Worm (Caenorhabditis elegans): Measurements from ENCODE around the gene cest-10.

cest-10 gene

ce11 chrIV:7167983-7168760, 12.2 kb upstream of the cest-10 start, which contains the start of gene skr-16:
TSS of gene skr-16 (plus strand) at chrIV:7168710.
- TF ChIP-seq nhr-25 (tag; optimal IDR thresholded peaks at IDR 0.05) (no peak), R02D3.7 (tag; optimal IDR thresholded peaks at IDR 0.05) (no peak), ztf-11 (tag; optimal IDR thresholded peaks at IDR 0.05) (no peak), lin-39 (tag; optimal IDR thresholded peaks at IDR 0.05) (no peak), nhr-67 (tag; optimal IDR thresholded peaks at IDR 0.05) (no peak), nhr-43 (tag; optimal IDR thresholded peaks at IDR 0.05; ENCODE audit: poor library complexity, severe bottlenecking) (no peak), unc-62 (GFP tag; optimal IDR thresholded peaks at IDR 0.05) (no peak), elt-2 (tag; optimal IDR thresholded peaks at IDR 0.05) (peak; percentile 12), elt-1 (tag; optimal IDR thresholded peaks at IDR 0.05) (no peak), nhr-11 (tag; optimal IDR thresholded peaks at IDR 0.05) (no peak), pha-4 (tag; optimal IDR thresholded peaks at IDR 0.05) (no peak), unc-39 (tag; optimal IDR thresholded peaks at IDR 0.05) (no peak), hmg-11 (tag; optimal IDR thresholded peaks at IDR 0.05) (peak; percentile 44), nhr-12 (tag; optimal IDR thresholded peaks at IDR 0.05) (no peak), pqm-1 (tag; optimal IDR thresholded peaks at IDR 0.05) (peak; percentile 3), nfya-1 (tag; optimal IDR thresholded peaks at IDR 0.05; ENCODE audit: insufficient read depth) (no peak)

ce11 chrIV:7171222-7171621, 9.1 kb upstream of the cest-10 start, which contains the start of gene str-220:
TSS of gene str-220 (minus strand) at chrIV:7171322.
- no peak for TF ChIP-seq eor-1 (tag; optimal IDR thresholded peaks at IDR 0.05)

- TF ChIP-seq jun-1 (tag; optimal IDR thresholded peaks at IDR 0.05): no peak
- no peak for TF ChIP-seq skn-1 (tag; optimal IDR thresholded peaks at IDR 0.05)
- no peak for TF ChIP-seq nhr-43 (tag; optimal IDR thresholded peaks at IDR 0.05; ENCODE audit: poor library complexity, severe bottlenecking)
- no peak for TF ChIP-seq R02D3.7 (tag; optimal IDR thresholded peaks at IDR 0.05)
- no peak for TF ChIP-seq lin-39 (tag; optimal IDR thresholded peaks at IDR 0.05)
- TF ChIP-seq snpc-4 (tag; optimal IDR thresholded peaks at IDR 0.05): no peak
- TF ChIP-seq nhr-11 (tag; optimal IDR thresholded peaks at IDR 0.05): no peak
- no peak for TF ChIP-seq nfya-1 (tag; optimal IDR thresholded peaks at IDR 0.05; ENCODE audit: insufficient read depth)
- TF ChIP-seq nhr-67 (tag; optimal IDR thresholded peaks at IDR 0.05): no peak
Measured at ce11 chrIV:7173489-7173888, 6.9 kb upstream of the cest-10 start, which contains the start of gene str-1. TSS of gene str-1 (plus strand) at chrIV:7173789.

- TF ChIP-seq pqm-1 (tag; optimal IDR thresholded peaks at IDR 0.05): no peak
- no peak for TF ChIP-seq nfya-1 (tag; optimal IDR thresholded peaks at IDR 0.05; ENCODE audit: insufficient read depth)
- TF ChIP-seq hmg-11 (tag; optimal IDR thresholded peaks at IDR 0.05): no peak
- TF ChIP-seq tbx-2 (tag; optimal IDR thresholded peaks at IDR 0.05): no peak
- TF ChIP-seq lin-15B (tag; optimal IDR thresholded peaks at IDR 0.05): no peak
Measured at ce11 chrIV:7175346-7175745, 5.0 kb upstream of the cest-10 start, which contains the start of gene C42D4.19. TSS of gene C42D4.19 (plus strand) at chrIV:7175646.

- TF ChIP-seq egl-27 (tag; optimal IDR thresholded peaks at IDR 0.05) (no peak), lsy-12 (tag; optimal IDR thresholded peaks at IDR 0.05) (no peak), egl-5 (tag; optimal IDR thresholded peaks at IDR 0.05) (no peak), daf-12 (tag; optimal IDR thresholded peaks at IDR 0.05) (no peak), nhr-67 (tag; optimal IDR thresholded peaks at IDR 0.05) (no peak), nfya-1 (tag; optimal IDR thresholded peaks at IDR 0.05; ENCODE audit: insufficient read depth) (no peak), ZK546.5 (tag; optimal IDR thresholded peaks at IDR 0.05) (no peak), eor-1 (tag; optimal IDR thresholded peaks at IDR 0.05) (no peak), R02D3.7 (tag; optimal IDR thresholded peaks at IDR 0.05) (no peak), ztf-11 (tag; optimal IDR thresholded peaks at IDR 0.05) (no peak), snpc-4 (tag; optimal IDR thresholded peaks at IDR 0.05) (no peak), ceh-9 (tag; optimal IDR thresholded peaks at IDR 0.05) (no peak), mml-1 (tag; optimal IDR thresholded peaks at IDR 0.05) (no peak), fos-1 (tag; optimal IDR thresholded peaks at IDR 0.05) (no peak), nhr-23 (tag; optimal IDR thresholded peaks at IDR 0.05) (no peak), skn-1 (tag; optimal IDR thresholded peaks at IDR 0.05) (no peak), ceh-82 (tag; optimal IDR thresholded peaks at IDR 0.05) (no peak), aly-2 (tag; optimal IDR thresholded peaks at IDR 0.05) (no peak), lin-15B (tag; optimal IDR thresholded peaks at IDR 0.05) (no peak)
Measured at ce11 chrIV:7176887-7177286, 3.5 kb upstream of the cest-10 start, which contains the start of gene str-44. TSS of gene str-44 (plus strand) at chrIV:7177187.

All from whole organism, L3 larva.